Worm (Caenorhabditis elegans) whole organism, L1 larva: Measurements from ENCODE around the gene T02H6.4.

ENCODE experiments used
- C16A3.4 ChIP-seq: fragments of 150-350 bp; optimal IDR thresholded peaks from 2 replicates; lab custom pipeline; 2014; ENCODE audit warnings: missing biosample characterization, missing genetic modification characterization
- F16B12.6 ChIP-seq: fragments of 150-350 bp; optimal IDR thresholded peaks from 2 replicates; lab custom pipeline; 2014; ENCODE audit warnings: missing biosample characterization, missing genetic modification characterization
- ama-1 ChIP-seq: fragments of 150-350 bp; optimal IDR thresholded peaks from 2 replicates; lab custom pipeline; 2014
- ceh-8 ChIP-seq: fragments of 200-800 bp; sonication (Bioruptor generic); optimal IDR thresholded peaks from 2 replicates; lab custom pipeline; 2018; ENCODE audit warnings: mild to moderate bottlenecking, missing genetic modification characterization, moderate library complexity, missing compliant biosample characterization
- ceh-82 ChIP-seq, 3 experiments: fragments of 150-350 bp in 1 of 3; sonication (generic microtip) in 2 of 3; optimal IDR thresholded peaks; 2 replicates each; lab custom pipeline; 2014 to 2017; ENCODE audit warnings: missing biosample characterization in 3 of 3, missing genetic modification characterization in 3 of 3
- dpl-1 ChIP-seq, 3 experiments: fragments of 150-350 bp in 2 of 3; sonication (generic microtip) in 1 of 3; optimal IDR thresholded peaks; 2 replicates each; lab custom pipeline; 2014 to 2017; ENCODE audit warnings: missing biosample characterization in 3 of 3, missing genetic modification characterization in 3 of 3, missing genetic modification reagents in 3 of 3
- efl-1 ChIP-seq, 4 experiments: fragments of 150-350 bp; optimal IDR thresholded peaks in 3 of 4; peaks in 1 of 4; 1 replicate in 1 of 4; 2 replicates in 3 of 4; lab custom pipeline; 2014; ENCODE audit warnings: missing biosample characterization in 2 of 4, missing genetic modification characterization in 2 of 4, missing genetic modification reagents in 2 of 4
- egl-27 ChIP-seq, 2 experiments: fragments of 150-350 bp in 1 of 2; sonication (generic microtip); optimal IDR thresholded peaks; 3 replicates each; lab custom pipeline; 2017 to 2018; ENCODE audit warnings: missing biosample characterization in 2 of 2, missing genetic modification characterization in 2 of 2, missing genetic modification reagents in 2 of 2
- elt-2 ChIP-seq: sonication (generic microtip); optimal IDR thresholded peaks from 2 replicates; lab custom pipeline; 2016; ENCODE audit warnings: missing genetic modification characterization, mild to moderate bottlenecking, inconsistent platforms, missing compliant biosample characterization, missing genetic modification reagents
- fkh-10 ChIP-seq: sonication (generic microtip); optimal IDR thresholded peaks from 2 replicates; lab custom pipeline; 2017; ENCODE audit warnings: missing biosample characterization, missing genetic modification reagents, missing genetic modification characterization
- fkh-4 ChIP-seq: sonication (generic microtip); optimal IDR thresholded peaks from 2 replicates; lab custom pipeline; 2016; ENCODE audit warnings: missing compliant biosample characterization, missing genetic modification characterization, borderline replicate concordance
- grh-1 ChIP-seq: fragments of 200-800 bp; sonication (Bioruptor generic); IDR thresholded peaks from 2 replicates; pipeline ENCODE4 v1.3.6; 2022; ENCODE audit warnings: missing genetic modification reagents, missing genetic modification characterization, missing compliant biosample characterization
- hlh-4 ChIP-seq: sonication (generic microtip); optimal IDR thresholded peaks from 2 replicates; lab custom pipeline; 2016; ENCODE audit warnings: mild to moderate bottlenecking, missing genetic modification characterization, missing compliant biosample characterization
- hpl-2 ChIP-seq: fragments of 150-350 bp; optimal IDR thresholded peaks from 2 replicates; lab custom pipeline; 2014; ENCODE audit warnings: missing biosample characterization, missing genetic modification reagents, missing genetic modification characterization
- lin-35 ChIP-seq, 2 experiments: fragments of 150-350 bp; optimal IDR thresholded peaks; 2 replicates each; lab custom pipeline; 2014; ENCODE audit warnings: missing biosample characterization in 2 of 2, missing genetic modification characterization in 2 of 2, missing genetic modification reagents in 2 of 2
- mef-2 ChIP-seq: fragments of 150-350 bp; optimal IDR thresholded peaks from 2 replicates; lab custom pipeline; 2014; ENCODE audit warnings: missing biosample characterization, missing genetic modification characterization
- mep-1 ChIP-seq: fragments of 150-350 bp; optimal IDR thresholded peaks from 2 replicates; lab custom pipeline; 2014; ENCODE audit warnings: missing biosample characterization, missing genetic modification characterization
- nhr-11 ChIP-seq: fragments of 150-350 bp; optimal IDR thresholded peaks from 2 replicates; lab custom pipeline; 2014; ENCODE audit warnings: missing biosample characterization, missing genetic modification characterization
- nhr-19 ChIP-seq: fragments of 200-800 bp; sonication (Bioruptor generic); conservative IDR thresholded peaks from 2 replicates; pipeline ENCODE4 v1.3.6; 2022; ENCODE audit warnings: missing genetic modification characterization, missing compliant biosample characterization
- nhr-20 ChIP-seq: sonication (generic microtip); optimal IDR thresholded peaks from 2 replicates; lab custom pipeline; 2016; ENCODE audit warnings: mild to moderate bottlenecking, missing genetic modification characterization, missing compliant biosample characterization
- nhr-28 ChIP-seq: fragments of 150-350 bp; optimal IDR thresholded peaks from 2 replicates; lab custom pipeline; 2014; ENCODE audit warnings: missing biosample characterization, missing genetic modification characterization
- nhr-77 ChIP-seq: fragments of 150-350 bp; optimal IDR thresholded peaks from 2 replicates; lab custom pipeline; 2014; ENCODE audit warnings: missing biosample characterization, missing genetic modification characterization
- nhr-84 ChIP-seq: sonication (generic microtip); optimal IDR thresholded peaks from 2 replicates; lab custom pipeline; 2017; ENCODE audit warnings: missing biosample characterization, missing genetic modification characterization
- nhr-90 ChIP-seq: sonication (generic microtip); optimal IDR thresholded peaks from 2 replicates; lab custom pipeline; 2016; ENCODE audit warnings: mild to moderate bottlenecking, missing genetic modification characterization, missing compliant biosample characterization; ENCODE audit not compliant: poor library complexity
- pax-3 ChIP-seq: fragments of 200-800 bp; sonication (Bioruptor generic); optimal IDR thresholded peaks from 2 replicates; lab custom pipeline; 2018; ENCODE audit warnings: mild to moderate bottlenecking, missing genetic modification characterization, moderate library complexity, missing compliant biosample characterization
- rnt-1 ChIP-seq: sonication (generic microtip); optimal IDR thresholded peaks from 2 replicates; lab custom pipeline; 2016; ENCODE audit warnings: mild to moderate bottlenecking, missing genetic modification characterization, moderate library complexity, missing compliant biosample characterization
- snpc-4 ChIP-seq: fragments of 150-350 bp; optimal IDR thresholded peaks from 2 replicates; lab custom pipeline; 2014; ENCODE audit warnings: missing biosample characterization, missing genetic modification characterization
- snu-23 ChIP-seq: sonication (generic microtip); optimal IDR thresholded peaks from 2 replicates; lab custom pipeline; 2016; ENCODE audit warnings: missing genetic modification characterization, missing compliant biosample characterization
- sox-4 ChIP-seq: sonication (generic microtip); optimal IDR thresholded peaks from 2 replicates; lab custom pipeline; 2016; ENCODE audit warnings: missing genetic modification characterization, missing compliant biosample characterization
- tbx-2 ChIP-seq: sonication (generic microtip); optimal IDR thresholded peaks from 2 replicates; lab custom pipeline; 2016; ENCODE audit warnings: missing genetic modification characterization, missing compliant biosample characterization
- unc-130 ChIP-seq: fragments of 150-350 bp; optimal IDR thresholded peaks from 2 replicates; lab custom pipeline; 2017; ENCODE audit warnings: missing biosample characterization, missing genetic modification characterization, inconsistent platforms
- unc-98 ChIP-seq: fragments of 200-800 bp; sonication (Bioruptor generic); IDR thresholded peaks from 2 replicates; pipeline ENCODE4 v1.3.6; 2022; ENCODE audit warnings: missing genetic modification characterization, missing compliant biosample characterization
- vab-15 ChIP-seq: sonication (generic microtip); optimal IDR thresholded peaks from 2 replicates; lab custom pipeline; 2017; ENCODE audit warnings: missing genotype, mild to moderate bottlenecking, missing genetic modification characterization, missing compliant biosample characterization
- xbp-1 ChIP-seq: sonication (generic microtip); optimal IDR thresholded peaks from 2 replicates; lab custom pipeline; 2016; ENCODE audit warnings: missing genetic modification characterization, missing compliant biosample characterization
- ztf-11 ChIP-seq, 2 experiments: sonication (generic microtip); optimal IDR thresholded peaks; 2 replicates each; lab custom pipeline; 2016 to 2017; ENCODE audit warnings: missing genetic modification characterization in 2 of 2, missing biosample characterization in 1 of 2, missing compliant biosample characterization in 1 of 2

T02H6.4 gene

ce11 chrII:658369-658768, 31.5 kb upstream of the T02H6.4 start, which contains the start of gene sdz-24:
Gene sdz-24, plus strand, starts transcription at chrII:658669.
- no peak for TF ChIP-seq vab-15 (tag; lab: Kevin White, UChicago)

ce11 chrII:661696-662095, 28.2 kb upstream of the T02H6.4 start, which contains the start of gene sri-45:
Gene sri-45, minus strand, starts transcription at chrII:661796.
- TF ChIP-seq xbp-1 (tag; lab: Kevin White, UChicago) = no peak
- no peak for TF ChIP-seq F16B12.6
- TF ChIP-seq unc-130 (tag; lab: Kevin White, UChicago) = no peak

- TF ChIP-seq efl-1 (optimal IDR thresholded peaks at IDR 0.05; lab: Kevin White, UChicago) = no peak
- TF ChIP-seq efl-1 (GFP tag; optimal IDR thresholded peaks at IDR 0.05 in 1 of 2; lab: Kevin White, UChicago) = peak in 1 of 2 experiments; percentile 74
- TF ChIP-seq hpl-2 (GFP tag; lab: Kevin White, UChicago) = no peak
- TF ChIP-seq unc-130 (tag; lab: Kevin White, UChicago) = no peak
- TF ChIP-seq, all 84 proteins: peak for 1
Measured at ce11 chrII:667864-668263, 22.0 kb upstream of the T02H6.4 start.

ce11 chrII:671025-671424, 18.8 kb upstream of the T02H6.4 start, which contains the start of gene sri-46:
Gene sri-46, minus strand, starts transcription at chrII:671125.
- TF ChIP-seq unc-98 (GFP tag; lab: Robert Waterston, UW) (no peak), dpl-1 (GFP tag; optimal IDR thresholded peaks at IDR 0.05; lab: Kevin White, UChicago) (no peak), nhr-77 (tag; lab: Kevin White, UChicago) (no peak), hlh-4 (tag; lab: Kevin White, UChicago) (no peak), fkh-4 (tag; lab: Kevin White, UChicago) (no peak), nhr-11 (no peak), F16B12.6 (no peak), snpc-4 (tag; lab: Kevin White, UChicago) (no peak), sox-4 (no peak), tbx-2 (no peak), lin-35 (GFP tag; optimal IDR thresholded peaks at IDR 0.05; lab: Kevin White, UChicago) (no peak), elt-2 (tag; lab: Kevin White, UChicago) (no peak), fkh-10 (GFP tag; lab: Kevin White, UChicago) (no peak), ceh-8 (GFP tag; lab: Kevin White, UChicago) (no peak), C16A3.4 (no peak), nhr-19 (GFP tag; lab: Robert Waterston, UW) (no peak)

- TF ChIP-seq mef-2 (no peak), nhr-20 (no peak), nhr-84 (tag; lab: Kevin White, UChicago) (no peak), sox-4 (no peak), pax-3 (tag; lab: Kevin White, UChicago) (no peak), grh-1 (no peak), ceh-82 (tag; optimal IDR thresholded peaks at IDR 0.05; lab: Kevin White, UChicago) (no peak)
Measured at ce11 chrII:674116-674515, 15.7 kb upstream of the T02H6.4 start, which contains the start of gene Y39F10C.3. Gene Y39F10C.3, plus strand, starts transcription at chrII:674416.

ce11 chrII:675303-675702, 14.5 kb upstream of the T02H6.4 start, which contains the start of gene Y39F10C.1:
Gene Y39F10C.1, plus strand, starts transcription at chrII:675603.
- TF ChIP-seq nhr-28 = no peak
- no peak for TF ChIP-seq nhr-90 (tag; lab: Kevin White, UChicago)
- no peak for TF ChIP-seq rnt-1
- TF ChIP-seq unc-130 (tag; lab: Kevin White, UChicago) = no peak
- TF ChIP-seq nhr-77 (tag; lab: Kevin White, UChicago) = no peak
- no peak for TF ChIP-seq efl-1 (optimal IDR thresholded peaks at IDR 0.05; lab: Kevin White, UChicago)
- no peak for TF ChIP-seq efl-1 (GFP tag; optimal IDR thresholded peaks at IDR 0.05 in 1 of 2; lab: Kevin White, UChicago)
- no peak for TF ChIP-seq ztf-11 (tag; optimal IDR thresholded peaks at IDR 0.05; lab: Kevin White, UChicago)
- no peak for TF ChIP-seq egl-27 (tag; optimal IDR thresholded peaks at IDR 0.05; lab: Kevin White, UChicago)
- TF ChIP-seq mep-1 = no peak
- no peak for TF ChIP-seq snu-23 (GFP tag; lab: Kevin White, UChicago)
- no peak for TF ChIP-seq hlh-4 (tag; lab: Kevin White, UChicago)
- no peak for TF ChIP-seq ama-1
